Worm (Caenorhabditis elegans) whole organism, L4 larva: ENCODE results near the gene C17C3.9.

ENCODE experiments used
- D1046.2 ChIP-seq: fragments of 200-800 bp; sonication (Bioruptor generic); IDR thresholded peaks from 2 replicates; pipeline ENCODE4 v1.3.6; 2022; ENCODE audit warnings: missing genetic modification characterization, missing compliant biosample characterization
- F10B5.3 ChIP-seq: sonication (generic microtip); optimal IDR thresholded peaks from 2 replicates; lab custom pipeline; 2016; ENCODE audit warnings: mild to moderate bottlenecking, missing genetic modification characterization, missing compliant biosample characterization
- F37D6.2 ChIP-seq: sonication (generic microtip); optimal IDR thresholded peaks from 2 replicates; lab custom pipeline; 2016; ENCODE audit warnings: mild to moderate bottlenecking, missing genetic modification characterization, missing compliant biosample characterization
- F44E2.7 ChIP-seq: fragments of 200-800 bp; sonication (Bioruptor generic); IDR thresholded peaks from 2 replicates; pipeline ENCODE4 v2.1.2; 2022; ENCODE audit warnings: missing genetic modification characterization, missing compliant biosample characterization
- T20F7.1 ChIP-seq: fragments of 200-800 bp; sonication (Bioruptor generic); optimal IDR thresholded peaks from 2 replicates; lab custom pipeline; 2018; ENCODE audit warnings: mild to moderate bottlenecking, missing genetic modification characterization, missing compliant biosample characterization
- T26A8.4 ChIP-seq: fragments of 200-800 bp; sonication (Bioruptor generic); IDR thresholded peaks from 2 replicates; pipeline ENCODE4 v1.3.6; 2022; ENCODE audit warnings: missing genetic modification characterization, missing compliant biosample characterization
- Y105C5A.15 ChIP-seq: fragments of 200-800 bp; sonication (Bioruptor generic); IDR thresholded peaks from 2 replicates; pipeline ENCODE4 v1.3.6; 2022; ENCODE audit warnings: missing genetic modification characterization, missing compliant biosample characterization
- Y75B8A.6 ChIP-seq: fragments of 200-800 bp; sonication (Bioruptor generic); IDR thresholded peaks from 2 replicates; pipeline ENCODE4 v1.3.6; 2022; ENCODE audit warnings: missing genetic modification reagents, missing genetic modification characterization, missing compliant biosample characterization
- aha-1 ChIP-seq: fragments of 150-350 bp; peaks from one replicate; lab custom pipeline; 2014; ENCODE audit warnings: missing biosample characterization, missing genetic modification characterization
- arid-1 ChIP-seq: fragments of 200-800 bp; sonication (Bioruptor generic); conservative IDR thresholded peaks from 2 replicates; pipeline ENCODE4 v1.3.6; 2022; ENCODE audit warnings: missing genetic modification reagents, missing genetic modification characterization, missing compliant biosample characterization
- ceh-28 ChIP-seq: fragments of 150-350 bp; optimal IDR thresholded peaks from 2 replicates; lab custom pipeline; 2014; ENCODE audit warnings: missing biosample characterization, missing genetic modification reagents, missing genetic modification characterization
- ceh-44 ChIP-seq: fragments of 200-800 bp; sonication (Bioruptor generic); IDR thresholded peaks from 2 replicates; pipeline ENCODE4 v1.3.6; 2022; ENCODE audit warnings: missing genetic modification reagents, missing genetic modification characterization, missing compliant biosample characterization
- ceh-62 ChIP-seq: sonication (generic microtip); optimal IDR thresholded peaks from 2 replicates; lab custom pipeline; 2017; ENCODE audit warnings: missing biosample characterization, missing genetic modification characterization
- ces-1 ChIP-seq: fragments of 150-350 bp; sonication (generic microtip); optimal IDR thresholded peaks from 4 replicates; lab custom pipeline; 2014; ENCODE audit warnings: missing biosample characterization, missing genetic modification reagents, missing genetic modification characterization
- cey-2 ChIP-seq: sonication (generic microtip); optimal IDR thresholded peaks from 3 replicates; lab custom pipeline; 2017; ENCODE audit warnings: missing genetic modification characterization, mild to moderate bottlenecking, missing compliant biosample characterization, antibody characterized with exemption, borderline replicate concordance; ENCODE audit not compliant: insufficient read depth
- daf-12 ChIP-seq: fragments of 150-350 bp; optimal IDR thresholded peaks from 2 replicates; lab custom pipeline; 2014; ENCODE audit warnings: missing biosample characterization, missing genetic modification reagents, missing genetic modification characterization
- daf-16 ChIP-seq, 3 experiments: sonication (generic microtip); optimal IDR thresholded peaks; 2 replicates each; lab custom pipeline; 2016 to 2017; ENCODE audit warnings: missing genetic modification characterization in 3 of 3, missing genetic modification reagents in 3 of 3, mild to moderate bottlenecking in 2 of 3, missing compliant biosample characterization in 2 of 3, missing biosample characterization in 1 of 3, moderate library complexity in 1 of 3
- dmd-8 ChIP-seq: fragments of 200-800 bp; sonication (Bioruptor generic); IDR thresholded peaks from 2 replicates; pipeline ENCODE4 v1.3.6; 2022; ENCODE audit warnings: missing genetic modification characterization, missing compliant biosample characterization
- dmd-9 ChIP-seq: fragments of 200-800 bp; sonication (Bioruptor generic); IDR thresholded peaks from 2 replicates; pipeline ENCODE4 v1.3.6; 2022; ENCODE audit warnings: missing genetic modification reagents, missing genetic modification characterization, missing compliant biosample characterization
- duxl-1 ChIP-seq: sonication (generic microtip); optimal IDR thresholded peaks from 2 replicates; lab custom pipeline; 2016; ENCODE audit warnings: mild to moderate bottlenecking, missing genetic modification characterization, moderate library complexity, missing compliant biosample characterization; ENCODE audit not compliant: poor library complexity
- dve-1 ChIP-seq: sonication (generic microtip); optimal IDR thresholded peaks from 2 replicates; lab custom pipeline; 2017; ENCODE audit warnings: antibody characterized with exemption, mild to moderate bottlenecking, missing genetic modification characterization, missing compliant biosample characterization; ENCODE audit not compliant: insufficient read depth
- fos-1 ChIP-seq: fragments of 150-350 bp; optimal IDR thresholded peaks from 2 replicates; lab custom pipeline; 2014; ENCODE audit warnings: missing biosample characterization, missing genetic modification characterization
- hlh-30 ChIP-seq: sonication (generic microtip); optimal IDR thresholded peaks from 2 replicates; lab custom pipeline; 2017; ENCODE audit warnings: antibody characterized with exemption, mild to moderate bottlenecking, missing genetic modification characterization, missing compliant biosample characterization; ENCODE audit not compliant: insufficient read depth
- lin-29 ChIP-seq: fragments of 200-800 bp; sonication (Bioruptor generic); IDR thresholded peaks from 2 replicates; pipeline ENCODE4 v1.3.6; 2022; ENCODE audit warnings: missing genetic modification reagents, missing genetic modification characterization, missing compliant biosample characterization
- madf-9 ChIP-seq: fragments of 200-800 bp; sonication (Bioruptor generic); conservative IDR thresholded peaks from 2 replicates; pipeline ENCODE4 v1.3.6; 2022; ENCODE audit warnings: missing genetic modification reagents, missing genetic modification characterization, missing compliant biosample characterization
- mxl-3 ChIP-seq: fragments of 200-800 bp; sonication (Bioruptor generic); optimal IDR thresholded peaks from 2 replicates; lab custom pipeline; 2018; ENCODE audit warnings: mild to moderate bottlenecking, missing genetic modification characterization, missing compliant biosample characterization
- nhr-102 ChIP-seq: sonication (generic microtip); optimal IDR thresholded peaks from 2 replicates; lab custom pipeline; 2016; ENCODE audit warnings: mild to moderate bottlenecking, missing genetic modification characterization, moderate library complexity, missing compliant biosample characterization
- nhr-28 ChIP-seq: fragments of 150-350 bp; optimal IDR thresholded peaks from 2 replicates; lab custom pipeline; 2014; ENCODE audit warnings: missing biosample characterization, missing genetic modification characterization
- nhr-42 ChIP-seq: fragments of 200-800 bp; sonication (Bioruptor generic); IDR thresholded peaks from 2 replicates; pipeline ENCODE4 v1.3.6; 2022; ENCODE audit warnings: missing genetic modification characterization, missing compliant biosample characterization
- nhr-6 ChIP-seq: fragments of 150-350 bp; optimal IDR thresholded peaks from 2 replicates; lab custom pipeline; 2014; ENCODE audit warnings: missing biosample characterization, missing genetic modification characterization
- nhr-76 ChIP-seq: fragments of 150-350 bp; optimal IDR thresholded peaks from 2 replicates; lab custom pipeline; 2014; ENCODE audit warnings: missing biosample characterization, missing genetic modification characterization
- rbr-2 ChIP-seq: sonication (generic microtip); optimal IDR thresholded peaks from 2 replicates; lab custom pipeline; 2016; ENCODE audit warnings: missing genotype, missing genetic modification characterization, missing compliant biosample characterization
- saeg-2 ChIP-seq: fragments of 200-800 bp; sonication (Bioruptor generic); IDR thresholded peaks from 2 replicates; pipeline ENCODE4 v1.3.6; 2022; ENCODE audit warnings: missing genetic modification reagents, missing genetic modification characterization, missing compliant biosample characterization
- set-16 ChIP-seq: fragments of 200-800 bp; sonication (Bioruptor generic); IDR thresholded peaks from 2 replicates; pipeline ENCODE4 v1.3.6; 2022; ENCODE audit warnings: missing genetic modification reagents, missing genetic modification characterization, missing compliant biosample characterization
- skn-1 ChIP-seq: fragments of 150-350 bp; optimal IDR thresholded peaks from 2 replicates; lab custom pipeline; 2014; ENCODE audit warnings: missing biosample characterization, missing genetic modification characterization
- snpc-1.2 ChIP-seq: fragments of 200-800 bp; sonication (Bioruptor generic); IDR thresholded peaks from 2 replicates; pipeline ENCODE4 v1.3.6; 2022; ENCODE audit warnings: missing genetic modification reagents, missing genetic modification characterization, missing compliant biosample characterization
- tag-97 ChIP-seq: fragments of 200-800 bp; sonication (Bioruptor generic); IDR thresholded peaks from 2 replicates; pipeline ENCODE4 v1.3.6; 2022; ENCODE audit warnings: missing genetic modification characterization, missing compliant biosample characterization
- unc-62 ChIP-seq, 3 experiments: fragments of 150-350 bp in 1 of 3; sonication (generic microtip); optimal IDR thresholded peaks in 2 of 3; peaks in 1 of 3; 1 replicate in 1 of 3; 2 replicates in 2 of 3; lab custom pipeline; 2014 to 2017; ENCODE audit warnings: missing biosample characterization in 3 of 3, missing genetic modification characterization in 3 of 3, missing genetic modification reagents in 3 of 3, missing genotype in 1 of 3
- zag-1 ChIP-seq: fragments of 150-350 bp; optimal IDR thresholded peaks from 2 replicates; lab custom pipeline; 2014; ENCODE audit warnings: missing biosample characterization, missing genetic modification characterization
- zfp-2 ChIP-seq: sonication (generic microtip); optimal IDR thresholded peaks from 2 replicates; lab custom pipeline; 2016; ENCODE audit warnings: mild to moderate bottlenecking, missing genetic modification characterization, missing compliant biosample characterization
- ztf-11 ChIP-seq: fragments of 150-350 bp; optimal IDR thresholded peaks from 2 replicates; lab custom pipeline; 2014; ENCODE audit warnings: missing biosample characterization, missing genetic modification characterization

C17C3.9 gene

ce11 chrII:5531855-5532328 is at the start of gene C17C3.9:
C17C3.9 (minus strand) TSS chrII:5532278.
- TF ChIP-seq mxl-3 (GFP tag; lab: Kevin White, UChicago) (no peak), unc-62 (GFP tag; optimal IDR thresholded peaks at IDR 0.05 in 1 of 2; lab: Kevin White, UChicago) (peak in 1 of 2 experiments; percentile 91), unc-62 (tag; optimal IDR thresholded peaks at IDR 0.05; lab: Kevin White, UChicago) (no peak)
- TF ChIP-seq, all 104 proteins: peak for 1

ce11 chrII:5579236-5579635 is 47.2 kb upstream of the C17C3.9 start:
- TF ChIP-seq zfp-2 (tag; lab: Kevin White, UChicago) (no peak), ceh-62 (tag; lab: Kevin White, UChicago) (no peak), saeg-2 (GFP tag; lab: Robert Waterston, UW) (no peak), ceh-44 (GFP tag; lab: Robert Waterston, UW) (no peak), ces-1 (no peak), aha-1 (peak; percentile 76)

- TF ChIP-seq snpc-1.2 (GFP tag; lab: Robert Waterston, UW): no peak
- no peak for TF ChIP-seq nhr-28
- TF ChIP-seq T26A8.4 (GFP tag; lab: Robert Waterston, UW): no peak
- peak; percentile 83 for TF ChIP-seq set-16 (GFP tag; lab: Robert Waterston, UW)
- no peak for TF ChIP-seq Y75B8A.6 (GFP tag; lab: Robert Waterston, UW)
Measured at ce11 chrII:5578714-5579113, 46.6 kb upstream of the C17C3.9 start.

- TF ChIP-seq F37D6.2: no peak
- no peak for TF ChIP-seq arid-1
- no peak for TF ChIP-seq zag-1 (tag; lab: Kevin White, UChicago)
- TF ChIP-seq nhr-6 (tag; lab: Kevin White, UChicago): no peak
- TF ChIP-seq daf-16 (GFP tag; optimal IDR thresholded peaks at IDR 0.05; lab: Kevin White, UChicago): no peak
- TF ChIP-seq daf-16 (tag; optimal IDR thresholded peaks at IDR 0.05; lab: Kevin White, UChicago): no peak
- no peak for TF ChIP-seq fos-1 (tag; lab: Kevin White, UChicago)
- TF ChIP-seq, all 104 proteins: peak for 0
Measured at ce11 chrII:5578035-5578434, 46.0 kb upstream of the C17C3.9 start, which contains the start of gene T25E4.1. T25E4.1 (plus strand) TSS chrII:5578335.

ce11 chrII:5577060-5577459 is 45.0 kb upstream of the C17C3.9 start:
- TF ChIP-seq daf-16 (GFP tag; optimal IDR thresholded peaks at IDR 0.05; lab: Kevin White, UChicago): peak in 1 of 2 experiments; percentile 65
- peak; percentile 59 for TF ChIP-seq daf-16 (tag; optimal IDR thresholded peaks at IDR 0.05; lab: Kevin White, UChicago)
- TF ChIP-seq skn-1 (tag; lab: Kevin White, UChicago): no peak
- TF ChIP-seq dmd-8 (GFP tag; lab: Robert Waterston, UW): 0 out of 2 replicates have a peak, but pooled peaks have one; percentile 71
- TF ChIP-seq mxl-3 (GFP tag; lab: Kevin White, UChicago): peak; percentile 32
- peak; percentile 25 for TF ChIP-seq T20F7.1 (GFP tag; lab: Kevin White, UChicago)
- peak; percentile 56 for TF ChIP-seq nhr-102 (tag; lab: Kevin White, UChicago)
- 0 out of 2 replicates have a peak, but pooled peaks have one; percentile 64 for TF ChIP-seq F44E2.7 (GFP tag; lab: Robert Waterston, UW)
- no peak for TF ChIP-seq ztf-11
- peak; percentile 55; the same call in 1 of the 2 replicates for TF ChIP-seq madf-9 (GFP tag; lab: Robert Waterston, UW)
- peak; percentile 56 for TF ChIP-seq dmd-9 (GFP tag; lab: Robert Waterston, UW)
- no peak for TF ChIP-seq cey-2 (tag; lab: Kevin White, UChicago)
- no peak for TF ChIP-seq lin-29
- 0 out of 2 replicates have a peak, but pooled peaks have one; percentile 44 for TF ChIP-seq nhr-42
- TF ChIP-seq F10B5.3: no peak
- TF ChIP-seq D1046.2 (GFP tag; lab: Robert Waterston, UW): 0 out of 2 replicates have a peak, but pooled peaks have one; percentile 53
- peak; percentile 65 for TF ChIP-seq dve-1
- TF ChIP-seq ceh-44 (GFP tag; lab: Robert Waterston, UW): 0 out of 2 replicates have a peak, but pooled peaks have one; percentile 26
- TF ChIP-seq duxl-1 (tag; lab: Kevin White, UChicago): peak; percentile 41
- no peak for TF ChIP-seq ces-1
- TF ChIP-seq hlh-30 (tag; lab: Kevin White, UChicago): peak; percentile 52
- no peak for TF ChIP-seq tag-97 (GFP tag; lab: Robert Waterston, UW)
- no peak for TF ChIP-seq daf-12 (tag; lab: Kevin White, UChicago)
- TF ChIP-seq rbr-2 (tag; lab: Kevin White, UChicago): peak; percentile 60
- TF ChIP-seq nhr-76: no peak
- TF ChIP-seq F37D6.2: peak; percentile 17
- peak; percentile 83 for TF ChIP-seq Y105C5A.15 (GFP tag; lab: Robert Waterston, UW)
- TF ChIP-seq ceh-28: no peak
